Worm (Caenorhabditis elegans) whole organism, L4 larva: ENCODE measurements around the gene srh-127.

Experiments
- D1046.2 ChIP-seq: fragments of 200-800 bp; sonication (Bioruptor generic); IDR thresholded peaks from 2 replicates; pipeline ENCODE4 v1.3.6; 2022; ENCODE audit warnings: missing genetic modification characterization, missing compliant biosample characterization
- F10B5.3 ChIP-seq: sonication (generic microtip); optimal IDR thresholded peaks from 2 replicates; lab custom pipeline; 2016; ENCODE audit warnings: mild to moderate bottlenecking, missing genetic modification characterization, missing compliant biosample characterization
- F26F4.8 ChIP-seq: fragments of 200-800 bp; sonication (Bioruptor generic); conservative IDR thresholded peaks from 2 replicates; pipeline ENCODE4 v1.3.6; 2022; ENCODE audit warnings: missing genetic modification characterization, missing compliant biosample characterization
- R02D3.7 ChIP-seq: fragments of 150-350 bp; sonication (generic microtip); optimal IDR thresholded peaks from 3 replicates; lab custom pipeline; 2014; ENCODE audit warnings: missing biosample characterization, missing genetic modification characterization
- T20F7.1 ChIP-seq: fragments of 200-800 bp; sonication (Bioruptor generic); optimal IDR thresholded peaks from 2 replicates; lab custom pipeline; 2018; ENCODE audit warnings: mild to moderate bottlenecking, missing genetic modification characterization, missing compliant biosample characterization
- Y5F2A.4 ChIP-seq: fragments of 200-800 bp; sonication (Bioruptor generic); optimal IDR thresholded peaks from 2 replicates; lab custom pipeline; 2018; ENCODE audit warnings: mild to moderate bottlenecking, missing genetic modification characterization, missing compliant biosample characterization
- Y75B8A.6 ChIP-seq: fragments of 200-800 bp; sonication (Bioruptor generic); IDR thresholded peaks from 2 replicates; pipeline ENCODE4 v1.3.6; 2022; ENCODE audit warnings: missing genetic modification reagents, missing genetic modification characterization, missing compliant biosample characterization
- ama-1 ChIP-seq: fragments of 150-350 bp; optimal IDR thresholded peaks from 2 replicates; lab custom pipeline; 2014; ENCODE audit warnings: inconsistent platforms, mixed read lengths
- attf-4 ChIP-seq: sonication (generic microtip); optimal IDR thresholded peaks from 3 replicates; lab custom pipeline; 2017; ENCODE audit warnings: missing biosample characterization, missing genetic modification characterization
- ceh-20 ChIP-seq: fragments of 200-800 bp; sonication (Bioruptor generic); IDR thresholded peaks from 2 replicates; pipeline ENCODE4 v1.3.6; 2022; ENCODE audit warnings: missing genetic modification reagents, missing genetic modification characterization, missing compliant biosample characterization
- ceh-82 ChIP-seq: sonication (generic microtip); optimal IDR thresholded peaks from 2 replicates; lab custom pipeline; 2017; ENCODE audit warnings: missing biosample characterization, missing genetic modification characterization
- ces-1 ChIP-seq: fragments of 150-350 bp; sonication (generic microtip); optimal IDR thresholded peaks from 4 replicates; lab custom pipeline; 2014; ENCODE audit warnings: missing biosample characterization, missing genetic modification reagents, missing genetic modification characterization
- cey-2 ChIP-seq: sonication (generic microtip); optimal IDR thresholded peaks from 3 replicates; lab custom pipeline; 2017; ENCODE audit warnings: missing genetic modification characterization, mild to moderate bottlenecking, missing compliant biosample characterization, antibody characterized with exemption, borderline replicate concordance; ENCODE audit not compliant: insufficient read depth
- dmd-8 ChIP-seq: fragments of 200-800 bp; sonication (Bioruptor generic); IDR thresholded peaks from 2 replicates; pipeline ENCODE4 v1.3.6; 2022; ENCODE audit warnings: missing genetic modification characterization, missing compliant biosample characterization
- dmd-9 ChIP-seq: fragments of 200-800 bp; sonication (Bioruptor generic); IDR thresholded peaks from 2 replicates; pipeline ENCODE4 v1.3.6; 2022; ENCODE audit warnings: missing genetic modification reagents, missing genetic modification characterization, missing compliant biosample characterization
- duxl-1 ChIP-seq: sonication (generic microtip); optimal IDR thresholded peaks from 2 replicates; lab custom pipeline; 2016; ENCODE audit warnings: mild to moderate bottlenecking, missing genetic modification characterization, moderate library complexity, missing compliant biosample characterization; ENCODE audit not compliant: poor library complexity
- egl-27 ChIP-seq: sonication (generic microtip); optimal IDR thresholded peaks from 3 replicates; lab custom pipeline; 2017; ENCODE audit warnings: missing biosample characterization, missing genetic modification reagents, missing genetic modification characterization
- fkh-10 ChIP-seq: fragments of 150-350 bp; optimal IDR thresholded peaks from 2 replicates; lab custom pipeline; 2014; ENCODE audit warnings: missing biosample characterization, missing genetic modification reagents, missing genetic modification characterization
- fos-1 ChIP-seq: fragments of 150-350 bp; optimal IDR thresholded peaks from 2 replicates; lab custom pipeline; 2014; ENCODE audit warnings: missing biosample characterization, missing genetic modification characterization
- hif-1 ChIP-seq, 2 experiments: sonication (generic microtip); optimal IDR thresholded peaks; 2 replicates each; lab custom pipeline; 2016 to 2017; ENCODE audit warnings: missing compliant biosample characterization in 2 of 2, missing genetic modification characterization in 2 of 2, missing genetic modification reagents in 2 of 2, missing genotype in 2 of 2, mild to moderate bottlenecking in 1 of 2
- hmg-1.1 ChIP-seq: fragments of 200-800 bp; sonication (Bioruptor generic); IDR thresholded peaks from 2 replicates; pipeline ENCODE4 v1.3.6; 2022; ENCODE audit warnings: missing genetic modification reagents, missing genetic modification characterization, missing compliant biosample characterization
- jun-1 ChIP-seq: fragments of 150-350 bp; optimal IDR thresholded peaks from 2 replicates; lab custom pipeline; 2014; ENCODE audit warnings: missing biosample characterization, missing genetic modification reagents, missing genetic modification characterization
- lim-7 ChIP-seq: fragments of 200-800 bp; sonication (Bioruptor generic); IDR thresholded peaks from 2 replicates; pipeline ENCODE4 v1.3.6; 2022; ENCODE audit warnings: missing genetic modification characterization, missing compliant biosample characterization
- lin-39 ChIP-seq: fragments of 150-350 bp; optimal IDR thresholded peaks from 2 replicates; lab custom pipeline; 2014; ENCODE audit warnings: missing biosample characterization, missing genetic modification reagents, missing genetic modification characterization
- lsy-2 ChIP-seq, 2 experiments: fragments of 150-350 bp in 1 of 2; sonication (generic microtip) in 1 of 2; optimal IDR thresholded peaks; 2 replicates each; lab custom pipeline; 2014 to 2017; ENCODE audit warnings: missing biosample characterization in 2 of 2, missing genetic modification characterization in 2 of 2
- mdl-1 ChIP-seq, 2 experiments: fragments of 150-350 bp in 1 of 2; sonication (generic microtip) in 1 of 2; optimal IDR thresholded peaks; 2 replicates each; lab custom pipeline; 2014 to 2017; ENCODE audit warnings: missing biosample characterization in 2 of 2, missing genetic modification characterization in 2 of 2
- mdt-29 ChIP-seq: fragments of 200-800 bp; sonication (Bioruptor generic); IDR thresholded peaks from 2 replicates; pipeline ENCODE4 v1.3.6; 2022; ENCODE audit warnings: missing genetic modification reagents, missing genetic modification characterization, missing compliant biosample characterization
- mep-1 ChIP-seq: fragments of 150-350 bp; sonication (generic microtip); optimal IDR thresholded peaks from 3 replicates; lab custom pipeline; 2014; ENCODE audit warnings: missing biosample characterization, missing genetic modification characterization
- nhr-25 ChIP-seq: sonication (generic microtip); optimal IDR thresholded peaks from 2 replicates; lab custom pipeline; 2017; ENCODE audit warnings: missing genetic modification characterization, mild to moderate bottlenecking, missing compliant biosample characterization, antibody characterized with exemption, moderate library complexity, borderline replicate concordance; ENCODE audit not compliant: insufficient read depth
- nhr-28 ChIP-seq: fragments of 150-350 bp; optimal IDR thresholded peaks from 2 replicates; lab custom pipeline; 2014; ENCODE audit warnings: missing biosample characterization, missing genetic modification characterization
- nhr-76 ChIP-seq: fragments of 150-350 bp; optimal IDR thresholded peaks from 2 replicates; lab custom pipeline; 2014; ENCODE audit warnings: missing biosample characterization, missing genetic modification characterization
- pha-4 ChIP-seq, 2 experiments: fragments of 150-350 bp in 1 of 2; fragments of 200-800 bp in 1 of 2; sonication (Bioruptor generic) in 1 of 2; IDR thresholded peaks in 1 of 2; optimal IDR thresholded peaks in 1 of 2; 2 replicates each; pipeline versions ENCODE4 v1.3.6 to Lab custom; 2014 to 2022; ENCODE audit warnings: missing genetic modification characterization in 2 of 2, missing genetic modification reagents in 2 of 2, missing biosample characterization in 1 of 2, missing compliant biosample characterization in 1 of 2
- php-3 ChIP-seq: fragments of 200-800 bp; sonication (Bioruptor generic); IDR thresholded peaks from 2 replicates; pipeline ENCODE4 v1.3.6; 2022; ENCODE audit warnings: missing genetic modification reagents, missing genetic modification characterization, missing compliant biosample characterization
- saeg-2 ChIP-seq: fragments of 200-800 bp; sonication (Bioruptor generic); IDR thresholded peaks from 2 replicates; pipeline ENCODE4 v1.3.6; 2022; ENCODE audit warnings: missing genetic modification reagents, missing genetic modification characterization, missing compliant biosample characterization
- skn-1 ChIP-seq: fragments of 150-350 bp; optimal IDR thresholded peaks from 2 replicates; lab custom pipeline; 2014; ENCODE audit warnings: missing biosample characterization, missing genetic modification characterization
- snpc-1.2 ChIP-seq: fragments of 200-800 bp; sonication (Bioruptor generic); IDR thresholded peaks from 2 replicates; pipeline ENCODE4 v1.3.6; 2022; ENCODE audit warnings: missing genetic modification reagents, missing genetic modification characterization, missing compliant biosample characterization
- spr-3 ChIP-seq: fragments of 200-800 bp; sonication (Bioruptor generic); optimal IDR thresholded peaks from 2 replicates; lab custom pipeline; 2018; ENCODE audit warnings: mild to moderate bottlenecking, missing genetic modification characterization, missing compliant biosample characterization
- tag-97 ChIP-seq: fragments of 200-800 bp; sonication (Bioruptor generic); IDR thresholded peaks from 2 replicates; pipeline ENCODE4 v1.3.6; 2022; ENCODE audit warnings: missing genetic modification characterization, missing compliant biosample characterization
- tra-1 ChIP-seq: fragments of 200-800 bp; sonication (Bioruptor generic); IDR thresholded peaks from 2 replicates; pipeline ENCODE4 v1.3.6; 2022; ENCODE audit warnings: missing genetic modification reagents, missing genetic modification characterization, missing compliant biosample characterization
- unc-62 ChIP-seq, 3 experiments: fragments of 150-350 bp in 1 of 3; sonication (generic microtip); optimal IDR thresholded peaks in 2 of 3; peaks in 1 of 3; 1 replicate in 1 of 3; 2 replicates in 2 of 3; lab custom pipeline; 2014 to 2017; ENCODE audit warnings: missing biosample characterization in 3 of 3, missing genetic modification characterization in 3 of 3, missing genetic modification reagents in 3 of 3, missing genotype in 1 of 3
- vab-7 ChIP-seq: fragments of 200-800 bp; sonication (Bioruptor generic); IDR thresholded peaks from 2 replicates; pipeline ENCODE4 v1.3.6; 2022; ENCODE audit warnings: missing genetic modification reagents, missing genetic modification characterization, missing compliant biosample characterization
- zfp-3 ChIP-seq: fragments of 200-800 bp; sonication (Bioruptor generic); conservative IDR thresholded peaks from 2 replicates; pipeline ENCODE4 v1.3.6; 2022; ENCODE audit warnings: missing genetic modification reagents, missing genetic modification characterization, missing compliant biosample characterization
- zip-11 ChIP-seq: fragments of 200-800 bp; sonication (Bioruptor generic); IDR thresholded peaks from 2 replicates; pipeline ENCODE4 v1.3.6; 2022; ENCODE audit warnings: missing genetic modification characterization, missing compliant biosample characterization

srh-127 gene

ce11 chrV:2881565-2881964, 11.5 kb upstream of the srh-127 start (continued):
- TF ChIP-seq ama-1 (lab: Kevin White, UChicago): no peak
- no peak for TF ChIP-seq nhr-76 (tag; lab: Kevin White, UChicago)
- TF ChIP-seq fkh-10 (GFP tag; lab: Kevin White, UChicago): no peak
- TF ChIP-seq dmd-8 (GFP tag; lab: Robert Waterston, UW): no peak
- no peak for TF ChIP-seq mdt-29 (GFP tag; lab: Robert Waterston, UW)
- no peak for TF ChIP-seq F10B5.3 (tag; lab: Kevin White, UChicago)
- no peak for TF ChIP-seq nhr-25
- TF ChIP-seq mdl-1 (tag; optimal IDR thresholded peaks at IDR 0.05; lab: Kevin White, UChicago): no peak
- no peak for TF ChIP-seq hif-1 (tag; optimal IDR thresholded peaks at IDR 0.05; lab: Kevin White, UChicago)
- no peak for TF ChIP-seq pha-4 (GFP tag; IDR thresholded peaks at IDR 0.05; lab: Robert Waterston, UW)
- TF ChIP-seq pha-4 (tag; optimal IDR thresholded peaks at IDR 0.05; lab: Kevin White, UChicago): no peak
- TF ChIP-seq unc-62 (GFP tag; optimal IDR thresholded peaks at IDR 0.05 in 1 of 2; lab: Kevin White, UChicago): no peak
- TF ChIP-seq unc-62 (tag; optimal IDR thresholded peaks at IDR 0.05; lab: Kevin White, UChicago): no peak
- TF ChIP-seq cey-2 (tag; lab: Kevin White, UChicago): no peak
- TF ChIP-seq tag-97 (GFP tag; lab: Robert Waterston, UW): no peak
- TF ChIP-seq nhr-28 (tag; lab: Kevin White, UChicago): peak; percentile 61
- TF ChIP-seq ceh-20 (GFP tag; lab: Robert Waterston, UW): 0 out of 2 replicates have a peak, but pooled peaks have one; percentile 12
- TF ChIP-seq F26F4.8 (GFP tag; lab: Robert Waterston, UW): no peak
- TF ChIP-seq Y5F2A.4 (GFP tag; lab: Kevin White, UChicago): no peak
- no peak for TF ChIP-seq R02D3.7
- TF ChIP-seq snpc-1.2 (GFP tag; lab: Robert Waterston, UW): no peak
- no peak for TF ChIP-seq duxl-1
- no peak for TF ChIP-seq mep-1 (tag; lab: Kevin White, UChicago)
- TF ChIP-seq skn-1 (tag; lab: Kevin White, UChicago): no peak
- TF ChIP-seq jun-1 (tag; lab: Kevin White, UChicago): no peak

ce11 chrV:2883097-2883496, 10.0 kb upstream of the srh-127 start:
- no peak for TF ChIP-seq lim-7 (GFP tag; lab: Robert Waterston, UW)
- no peak for TF ChIP-seq php-3 (GFP tag; lab: Robert Waterston, UW)
- TF ChIP-seq skn-1 (tag; lab: Kevin White, UChicago): no peak
- TF ChIP-seq zfp-3 (GFP tag; lab: Robert Waterston, UW): no peak
- TF ChIP-seq cey-2 (tag; lab: Kevin White, UChicago): no peak
- TF ChIP-seq lin-39 (tag; lab: Kevin White, UChicago): no peak
- TF ChIP-seq hmg-1.1 (GFP tag; lab: Robert Waterston, UW): no peak
- TF ChIP-seq vab-7 (GFP tag; lab: Robert Waterston, UW): no peak
- TF ChIP-seq spr-3: no peak
- no peak for TF ChIP-seq lsy-2 (tag; optimal IDR thresholded peaks at IDR 0.05; lab: Kevin White, UChicago)
- no peak for TF ChIP-seq egl-27 (tag; lab: Kevin White, UChicago)
- no peak for TF ChIP-seq dmd-9
- no peak for TF ChIP-seq T20F7.1 (GFP tag; lab: Kevin White, UChicago)
- no peak for TF ChIP-seq Y75B8A.6
- TF ChIP-seq attf-4: no peak

ce11 chrV:2884411-2884810, 8.7 kb upstream of the srh-127 start, which contains the start of gene sre-24:
Gene sre-24 (plus strand): TSS chrV:2884711.
- no peak for TF ChIP-seq ama-1 (lab: Kevin White, UChicago)
- no peak for TF ChIP-seq ces-1
- TF ChIP-seq tra-1 (GFP tag; lab: Robert Waterston, UW): no peak
- no peak for TF ChIP-seq R02D3.7
- TF ChIP-seq zip-11 (GFP tag; lab: Robert Waterston, UW): no peak
- TF ChIP-seq fos-1 (tag; lab: Kevin White, UChicago): no peak
- no peak for TF ChIP-seq D1046.2 (GFP tag; lab: Robert Waterston, UW)
- TF ChIP-seq zfp-3 (GFP tag; lab: Robert Waterston, UW): no peak
- TF ChIP-seq saeg-2 (GFP tag; lab: Robert Waterston, UW): no peak
- no peak for TF ChIP-seq nhr-76 (tag; lab: Kevin White, UChicago)
- TF ChIP-seq ceh-82 (tag; lab: Kevin White, UChicago): no peak
- no peak for TF ChIP-seq dmd-8 (GFP tag; lab: Robert Waterston, UW)
- TF ChIP-seq tag-97 (GFP tag; lab: Robert Waterston, UW): no peak
- no peak for TF ChIP-seq mdt-29 (GFP tag; lab: Robert Waterston, UW)
